Fruit fly (Drosophila melanogaster) whole organism, embryonic: Measurements from ENCODE around the gene CG3091.

Experiments
- Blimp-1 ChIP-seq: fragments of 200-800 bp; sonication (Bioruptor generic); optimal IDR thresholded peaks from 3 replicates; lab custom pipeline; 2018; ENCODE audit warnings: missing biosample characterization, missing genetic modification characterization, mild to moderate bottlenecking, moderate library complexity, missing genetic modification reagents
- CG10431 ChIP-seq: fragments of 200-800 bp; sonication (Bioruptor generic); optimal IDR thresholded peaks from 3 replicates; lab custom pipeline; 2018; ENCODE audit warnings: missing biosample characterization, mild to moderate bottlenecking, missing genetic modification characterization
- CG11504 ChIP-seq: fragments of 200-800 bp; sonication (Bioruptor generic); optimal IDR thresholded peaks from 3 replicates; lab custom pipeline; 2019; ENCODE audit warnings: missing biosample characterization, mild to moderate bottlenecking, missing genetic modification characterization, moderate library complexity
- CG12071 ChIP-seq: fragments of 200-800 bp; sonication (Bioruptor generic); optimal IDR thresholded peaks from 3 replicates; lab custom pipeline; 2018; ENCODE audit warnings: missing biosample characterization, mild to moderate bottlenecking, missing genetic modification characterization
- CG13287 ChIP-seq: fragments of 200-800 bp; sonication (Bioruptor generic); IDR thresholded peaks from 2 replicates; pipeline ENCODE4 v1.3.6; 2022; ENCODE audit warnings: missing biosample characterization, missing genetic modification characterization; ENCODE audit not compliant: partially characterized antibody
- CG15479 ChIP-seq: fragments of 200-800 bp; sonication (Bioruptor generic); optimal IDR thresholded peaks from 3 replicates; lab custom pipeline; 2019; ENCODE audit warnings: missing biosample characterization, mild to moderate bottlenecking, missing genetic modification characterization, moderate library complexity
- CG16779 ChIP-seq: fragments of 200-800 bp; sonication (Bioruptor generic); IDR thresholded peaks from 2 replicates; pipeline ENCODE4 v1.3.6; 2022; ENCODE audit warnings: missing biosample characterization, missing genetic modification characterization
- CG17359 ChIP-seq: fragments of 200-800 bp; sonication (Bioruptor generic); optimal IDR thresholded peaks from 3 replicates; lab custom pipeline; 2018; ENCODE audit warnings: missing biosample characterization, mild to moderate bottlenecking, missing genetic modification characterization, moderate library complexity
- CG17568 ChIP-seq: fragments of 200-800 bp; sonication (Bioruptor generic); optimal IDR thresholded peaks from 2 replicates; lab custom pipeline; 2018; ENCODE audit warnings: missing biosample characterization, mild to moderate bottlenecking, missing genetic modification characterization, moderate library complexity
- CG2129 ChIP-seq: fragments of 200-800 bp; sonication (Bioruptor generic); IDR thresholded peaks from 2 replicates; pipeline ENCODE4 v1.3.6; 2022; ENCODE audit warnings: missing biosample characterization, missing genetic modification characterization; ENCODE audit not compliant: partially characterized antibody
- CG2199 ChIP-seq: fragments of 200-800 bp; sonication (Bioruptor generic); IDR thresholded peaks from 3 replicates; pipeline ENCODE4 v1.3.6; 2022; ENCODE audit warnings: missing biosample characterization, missing genetic modification characterization
- CG3065 ChIP-seq: fragments of 200-800 bp; sonication (Bioruptor generic); optimal IDR thresholded peaks from 2 replicates; lab custom pipeline; 2016; ENCODE audit warnings: missing biosample characterization, missing genetic modification characterization
- CG31441 ChIP-seq: fragments of 200-800 bp; sonication (Bioruptor generic); IDR thresholded peaks from 2 replicates; pipeline ENCODE4 v1.3.6; 2022; ENCODE audit warnings: missing biosample characterization, missing genetic modification characterization
- CG43689 ChIP-seq: fragments of 200-800 bp; sonication (Bioruptor generic); IDR thresholded peaks from 2 replicates; pipeline ENCODE4 v1.3.6; 2022; ENCODE audit warnings: missing biosample characterization, missing genetic modification characterization
- CG4707 ChIP-seq: fragments of 200-800 bp; sonication (Bioruptor generic); optimal IDR thresholded peaks from 2 replicates; lab custom pipeline; 2018; ENCODE audit warnings: missing biosample characterization, mild to moderate bottlenecking, missing genetic modification characterization, moderate library complexity
- CG4854 ChIP-seq: fragments of 200-800 bp; sonication (Bioruptor generic); optimal IDR thresholded peaks from 2 replicates; lab custom pipeline; 2016; ENCODE audit warnings: missing biosample characterization, missing genetic modification characterization, inconsistent platforms
- CG7556 ChIP-seq: fragments of 200-800 bp; sonication (Bioruptor generic); optimal IDR thresholded peaks from 2 replicates; lab custom pipeline; 2017; ENCODE audit warnings: missing biosample characterization, mild to moderate bottlenecking, missing genetic modification characterization
- CG8281 ChIP-seq: fragments of 200-800 bp; sonication (Bioruptor generic); optimal IDR thresholded peaks from 2 replicates; lab custom pipeline; 2018; ENCODE audit warnings: missing biosample characterization, mild to moderate bottlenecking, missing genetic modification characterization, moderate library complexity
- CG9797 ChIP-seq: fragments of 200-800 bp; sonication (Bioruptor generic); optimal IDR thresholded peaks from 3 replicates; lab custom pipeline; 2018; ENCODE audit warnings: missing biosample characterization, mild to moderate bottlenecking, missing genetic modification characterization
- CG9876 ChIP-seq: fragments of 200-800 bp; sonication (Bioruptor generic); optimal IDR thresholded peaks from 2 replicates; lab custom pipeline; 2016; ENCODE audit warnings: missing biosample characterization, missing genetic modification characterization
- Dip2 ChIP-seq: fragments of 200-800 bp; sonication (Bioruptor generic); IDR thresholded peaks from 2 replicates; pipeline ENCODE4 v1.3.6; 2022; ENCODE audit warnings: missing biosample characterization, missing genetic modification characterization
- Doc2 ChIP-seq: fragments of 200-800 bp; sonication (Bioruptor generic); IDR thresholded peaks from 2 replicates; pipeline ENCODE4 v1.3.6; 2022; ENCODE audit warnings: missing biosample characterization, missing genetic modification characterization
- Fer2 ChIP-seq: fragments of 200-800 bp; sonication (Bioruptor generic); optimal IDR thresholded peaks from 2 replicates; lab custom pipeline; 2018; ENCODE audit warnings: missing biosample characterization, mild to moderate bottlenecking, missing genetic modification characterization, moderate library complexity
- Gsc ChIP-seq: fragments of 200-800 bp; sonication (Bioruptor generic); IDR thresholded peaks from 2 replicates; pipeline ENCODE4 v1.3.6; 2022; ENCODE audit warnings: missing biosample characterization, missing genetic modification characterization
- Hr51 ChIP-seq, 2 experiments: fragments of 200-800 bp; sonication (Bioruptor generic); optimal IDR thresholded peaks; 2 replicates in 1 of 2; 3 replicates in 1 of 2; lab custom pipeline; 2016 to 2018; ENCODE audit warnings: missing biosample characterization in 2 of 2, missing genetic modification characterization in 2 of 2, mild to moderate bottlenecking in 1 of 2, moderate library complexity in 1 of 2
- Kr ChIP-seq: fragments of 200-800 bp; sonication (Bioruptor generic); optimal IDR thresholded peaks from 2 replicates; lab custom pipeline; 2017; ENCODE audit warnings: missing biosample characterization, mild to moderate bottlenecking, missing genetic modification characterization
- NfI ChIP-seq: fragments of 200-800 bp; sonication (Bioruptor generic); optimal IDR thresholded peaks from 3 replicates; lab custom pipeline; 2018; ENCODE audit warnings: missing biosample characterization, mild to moderate bottlenecking, missing genetic modification characterization, moderate library complexity
- Opbp ChIP-seq: fragments of 200-800 bp; sonication (Bioruptor generic); IDR thresholded peaks from 3 replicates; pipeline ENCODE4 v1.3.6; 2022; ENCODE audit warnings: missing biosample characterization, missing genetic modification characterization; ENCODE audit not compliant: partially characterized antibody
- Optix ChIP-seq: fragments of 200-800 bp; sonication (Bioruptor generic); IDR thresholded peaks from 3 replicates; pipeline ENCODE4 v1.3.6; 2022; ENCODE audit warnings: missing biosample characterization, missing genetic modification characterization
- PHDP ChIP-seq: fragments of 200-800 bp; sonication (Bioruptor generic); optimal IDR thresholded peaks from 3 replicates; lab custom pipeline; 2018; ENCODE audit warnings: missing biosample characterization, mild to moderate bottlenecking, missing genetic modification characterization, moderate library complexity
- Poxn ChIP-seq: fragments of 200-800 bp; sonication (Bioruptor generic); IDR thresholded peaks from 2 replicates; pipeline ENCODE4 v1.3.6; 2022; ENCODE audit warnings: missing biosample characterization, missing genetic modification characterization
- Taf1 ChIP-seq: fragments of 200-800 bp; sonication (Bioruptor generic); IDR thresholded peaks from 2 replicates; pipeline ENCODE4 v1.3.6; 2022; ENCODE audit warnings: missing biosample characterization, missing genetic modification characterization
- Tbp ChIP-seq: fragments of >200 bp; optimal IDR thresholded peaks from 2 replicates; lab custom pipeline; 2018; ENCODE audit warnings: missing biosample characterization, missing genetic modification characterization
- bigmax ChIP-seq: fragments of 200-800 bp; sonication (Bioruptor generic); optimal IDR thresholded peaks from 2 replicates; lab custom pipeline; 2018; ENCODE audit warnings: missing biosample characterization, mild to moderate bottlenecking, missing genetic modification characterization
- btn ChIP-seq: fragments of 200-800 bp; sonication (Bioruptor generic); optimal IDR thresholded peaks from 2 replicates; lab custom pipeline; 2016; ENCODE audit warnings: missing biosample characterization, missing genetic modification characterization
- cato ChIP-seq: fragments of 200-800 bp; sonication (Bioruptor generic); optimal IDR thresholded peaks from 2 replicates; lab custom pipeline; 2016; ENCODE audit warnings: missing biosample characterization, missing genetic modification characterization, borderline replicate concordance
- da ChIP-seq: fragments of 200-800 bp; sonication (Bioruptor generic); optimal IDR thresholded peaks from 2 replicates; lab custom pipeline; 2016; ENCODE audit warnings: missing biosample characterization, missing genetic modification characterization
- disco-r ChIP-seq: fragments of 200-800 bp; sonication (Bioruptor generic); optimal IDR thresholded peaks from 2 replicates; lab custom pipeline; 2016; ENCODE audit warnings: missing biosample characterization, missing genetic modification characterization
- gcm ChIP-seq: fragments of 200-800 bp; sonication (Bioruptor generic); optimal IDR thresholded peaks from 2 replicates; lab custom pipeline; 2019; ENCODE audit warnings: missing biosample characterization, mild to moderate bottlenecking, missing genetic modification characterization, moderate library complexity
- gro ChIP-seq: fragments of 200-800 bp; sonication (Bioruptor generic); optimal IDR thresholded peaks from 2 replicates; lab custom pipeline; 2016; ENCODE audit warnings: missing biosample characterization, missing genetic modification characterization
- klu ChIP-seq: fragments of 200-800 bp; sonication (Bioruptor generic); IDR thresholded peaks from 2 replicates; pipeline ENCODE4 v1.3.6; 2022; ENCODE audit warnings: missing biosample characterization, missing genetic modification characterization
- lab ChIP-seq: fragments of 200-800 bp; sonication (Bioruptor generic); optimal IDR thresholded peaks from 3 replicates; lab custom pipeline; 2017; ENCODE audit warnings: missing biosample characterization, missing genetic modification characterization, mild to moderate bottlenecking, moderate library complexity, missing genetic modification reagents
- lov ChIP-seq, 2 experiments: fragments of 200-800 bp in 1 of 2; fragments of >200 bp in 1 of 2; sonication (Bioruptor generic) in 1 of 2; IDR thresholded peaks in 1 of 2; optimal IDR thresholded peaks in 1 of 2; 2 replicates in 1 of 2; 3 replicates in 1 of 2; pipeline versions ENCODE4 v1.3.6 to Lab custom; 2017 to 2022; ENCODE audit warnings: missing biosample characterization in 1 of 2, missing genetic modification characterization in 1 of 2
- org-1 ChIP-seq: fragments of 200-800 bp; sonication (Bioruptor generic); optimal IDR thresholded peaks from 2 replicates; lab custom pipeline; 2017; ENCODE audit warnings: missing biosample characterization, missing genetic modification characterization
- sc ChIP-seq, 3 experiments: fragments of >200 bp in 2 of 3; fragments of 200-800 bp in 1 of 3; sonication (Bioruptor generic) in 1 of 3; optimal IDR thresholded peaks; 2 replicates in 2 of 3; 3 replicates in 1 of 3; lab custom pipeline; 2017; ENCODE audit warnings: mild to moderate bottlenecking in 1 of 3, missing biosample characterization in 1 of 3, missing genetic modification characterization in 1 of 3, missing genetic modification reagents in 1 of 3
- sima ChIP-seq: fragments of 200-800 bp; sonication (Bioruptor generic); optimal IDR thresholded peaks from 2 replicates; lab custom pipeline; 2016; ENCODE audit warnings: missing biosample characterization, missing genetic modification characterization
- slou ChIP-seq: fragments of 200-800 bp; sonication (Bioruptor generic); optimal IDR thresholded peaks from 3 replicates; lab custom pipeline; 2016; ENCODE audit warnings: missing biosample characterization, missing genetic modification characterization
- sna ChIP-seq: fragments of 200-800 bp; sonication (Bioruptor generic); IDR thresholded peaks from 2 replicates; pipeline ENCODE4 v1.3.6; 2022; ENCODE audit warnings: missing biosample characterization, missing genetic modification characterization; ENCODE audit not compliant: partially characterized antibody
- yki ChIP-seq: fragments of >200 bp; optimal IDR thresholded peaks from 3 replicates; lab custom pipeline; 2018
- z ChIP-seq: fragments of 200-800 bp; sonication (Bioruptor generic); IDR thresholded peaks from 3 replicates; pipeline ENCODE4 v1.3.6; 2022; ENCODE audit warnings: missing biosample characterization, missing genetic modification characterization

The CG3091 gene

dm6 chrX:2270557-2270930 lies 16.5 kb upstream of the CG3091 start, which contains the start of gene CG2924 (continued):
- TF ChIP-seq CG9797 (GFP tag; lab: Kevin White, UChicago) (peak; percentile 77), klu (no peak; the same call in 1 of the 2 replicates), PHDP (tag; lab: Kevin White, UChicago) (peak; percentile 35), CG9876 (GFP tag; lab: Kevin White, UChicago) (peak; percentile 59), CG11504 (tag; lab: Kevin White, UChicago) (no peak), Optix (GFP tag; lab: Robert Waterston, UW) (no peak), Poxn (GFP tag; lab: Robert Waterston, UW) (no peak), Tbp (no peak), sima (GFP tag; lab: Kevin White, UChicago) (no peak), CG2199 (GFP tag; lab: Robert Waterston, UW) (0 out of 3 replicates have a peak, but pooled peaks have one; percentile 57), CG31441 (GFP tag; lab: Robert Waterston, UW) (no peak), CG17568 (GFP tag; lab: Kevin White, UChicago) (no peak), CG3065 (GFP tag; lab: Kevin White, UChicago) (no peak), yki (no peak), CG12071 (GFP tag; lab: Kevin White, UChicago) (no peak), btn (GFP tag; lab: Kevin White, UChicago) (no peak), org-1 (GFP tag; lab: Kevin White, UChicago) (no peak), Taf1 (no peak), Dip2 (GFP tag; lab: Robert Waterston, UW) (no peak), CG17359 (tag; lab: Kevin White, UChicago) (no peak), z (GFP tag; lab: Robert Waterston, UW) (no peak), sc (optimal IDR thresholded peaks at IDR 0.05; lab: Kevin White, UChicago) (no peak), sc (GFP tag; optimal IDR thresholded peaks at IDR 0.05; lab: Kevin White, UChicago) (no peak), disco-r (peak; percentile 47), CG10431 (GFP tag; lab: Kevin White, UChicago) (no peak), gro (GFP tag; lab: Kevin White, UChicago) (peak; percentile 89), CG15479 (GFP tag; lab: Kevin White, UChicago) (peak; percentile 88), CG43689 (no peak), CG4707 (GFP tag; lab: Kevin White, UChicago) (no peak), cato (GFP tag; lab: Kevin White, UChicago) (no peak), Opbp (peak; percentile 100), NfI (GFP tag; lab: Kevin White, UChicago) (peak; percentile 52), slou (GFP tag; lab: Kevin White, UChicago) (peak; percentile 24), CG13287 (peak; percentile 100), Hr51 (GFP tag; optimal IDR thresholded peaks at IDR 0.05; lab: Kevin White, UChicago) (peak; percentile 2 to 63), sna (GFP tag; lab: Robert Waterston, UW) (peak; percentile 99), da (GFP tag; lab: Kevin White, UChicago) (no peak), CG2129 (GFP tag; lab: Robert Waterston, UW) (peak; percentile 96), Blimp-1 (GFP tag; lab: Kevin White, UChicago) (peak; percentile 24), CG16779 (GFP tag; lab: Robert Waterston, UW) (0 out of 2 replicates have a peak, but pooled peaks have one; percentile 37), gcm (GFP tag; lab: Kevin White, UChicago) (peak; percentile 20), bigmax (GFP tag; lab: Kevin White, UChicago) (no peak), Fer2 (tag; lab: Kevin White, UChicago) (peak; percentile 4), Doc2 (GFP tag; lab: Robert Waterston, UW) (no peak), CG7556 (GFP tag; lab: Kevin White, UChicago) (no peak), lov (optimal IDR thresholded peaks at IDR 0.05; lab: Kevin White, UChicago) (no peak), lov (GFP tag; IDR thresholded peaks at IDR 0.05; lab: Robert Waterston, UW) (0 out of 3 replicates have a peak, but pooled peaks have one; percentile 19), lab (GFP tag; lab: Kevin White, UChicago) (peak; percentile 68), CG4854 (GFP tag; lab: Kevin White, UChicago) (peak; percentile 13), CG8281 (tag; lab: Kevin White, UChicago) (no peak), Gsc (GFP tag; lab: Robert Waterston, UW) (no peak), Kr (no peak)
